Worm (Caenorhabditis elegans): ENCODE data around the gene nlp-51.

ce11 chrII:11283803-11284202 lies 35.7 kb downstream of the nlp-51 start:
- no peak for TF ChIP-seq ztf-4 (tag; optimal IDR thresholded peaks at IDR 0.05)
- no peak for TF ChIP-seq nhr-237 (tag; optimal IDR thresholded peaks at IDR 0.05)
- no peak for TF ChIP-seq unc-62 (GFP tag; optimal IDR thresholded peaks at IDR 0.05)

Measured in whole organism, L2 larva.